Fruit fly (Drosophila melanogaster) whole organism, embryonic: Measurements from ENCODE around the gene Fcp3C.

ENCODE experiments used
- B-H1 ChIP-seq: fragments of 200-800 bp; sonication (Bioruptor generic); IDR thresholded peaks from 3 replicates; pipeline ENCODE4 v1.3.6; 2022; ENCODE audit warnings: missing biosample characterization, missing genetic modification characterization
- BEAF-32 ChIP-seq: fragments of 200-800 bp; sonication (Bioruptor generic); optimal IDR thresholded peaks from 3 replicates; lab custom pipeline; 2017; ENCODE audit warnings: missing biosample characterization, missing genetic modification characterization, mild to moderate bottlenecking, moderate library complexity, missing genetic modification reagents
- CG10267 ChIP-seq: fragments of 200-800 bp; sonication (Bioruptor generic); optimal IDR thresholded peaks from 2 replicates; lab custom pipeline; 2018; ENCODE audit warnings: missing biosample characterization, mild to moderate bottlenecking, missing genetic modification characterization, moderate library complexity
- CG10274 ChIP-seq: fragments of 200-800 bp; sonication (Bioruptor generic); optimal IDR thresholded peaks from 3 replicates; lab custom pipeline; 2017; ENCODE audit warnings: missing biosample characterization, mild to moderate bottlenecking, missing genetic modification characterization
- CG11504 ChIP-seq: fragments of 200-800 bp; sonication (Bioruptor generic); optimal IDR thresholded peaks from 3 replicates; lab custom pipeline; 2019; ENCODE audit warnings: missing biosample characterization, mild to moderate bottlenecking, missing genetic modification characterization, moderate library complexity
- CG12155 ChIP-seq: fragments of 200-800 bp; sonication (Bioruptor generic); optimal IDR thresholded peaks from 3 replicates; lab custom pipeline; 2016; ENCODE audit warnings: missing biosample characterization, missing genetic modification characterization
- CG1233 ChIP-seq: fragments of 200-800 bp; sonication (Bioruptor generic); optimal IDR thresholded peaks from 4 replicates; lab custom pipeline; 2018; ENCODE audit warnings: missing biosample characterization, mild to moderate bottlenecking, missing genetic modification characterization
- CG12659 ChIP-seq: fragments of 200-800 bp; sonication (Bioruptor generic); optimal IDR thresholded peaks from 3 replicates; lab custom pipeline; 2017; ENCODE audit warnings: mild to moderate bottlenecking, missing biosample characterization, missing genetic modification reagents, missing genetic modification characterization
- CG14710 ChIP-seq: fragments of 200-800 bp; sonication (Bioruptor generic); optimal IDR thresholded peaks from 3 replicates; lab custom pipeline; 2019; ENCODE audit warnings: missing biosample characterization, mild to moderate bottlenecking, missing genetic modification characterization, moderate library complexity
- CG15011 ChIP-seq: fragments of 200-800 bp; sonication (Bioruptor generic); optimal IDR thresholded peaks from 3 replicates; lab custom pipeline; 2018; ENCODE audit warnings: missing biosample characterization, mild to moderate bottlenecking, missing genetic modification characterization
- CG15514 ChIP-seq: fragments of 200-800 bp; sonication (Bioruptor generic); optimal IDR thresholded peaks from 3 replicates; lab custom pipeline; 2017; ENCODE audit warnings: missing biosample characterization, missing genetic modification characterization, mild to moderate bottlenecking, moderate library complexity, missing genetic modification reagents
- CG16779 ChIP-seq: fragments of 200-800 bp; sonication (Bioruptor generic); IDR thresholded peaks from 2 replicates; pipeline ENCODE4 v1.3.6; 2022; ENCODE audit warnings: missing biosample characterization, missing genetic modification characterization
- CG17186 ChIP-seq: fragments of 200-800 bp; sonication (Bioruptor generic); optimal IDR thresholded peaks from 3 replicates; lab custom pipeline; 2017; ENCODE audit warnings: missing biosample characterization, missing genetic modification reagents, missing genetic modification characterization
- CG17359 ChIP-seq: fragments of 200-800 bp; sonication (Bioruptor generic); optimal IDR thresholded peaks from 3 replicates; lab custom pipeline; 2018; ENCODE audit warnings: missing biosample characterization, mild to moderate bottlenecking, missing genetic modification characterization, moderate library complexity
- CG18599 ChIP-seq: fragments of 200-800 bp; sonication (Bioruptor generic); optimal IDR thresholded peaks from 3 replicates; lab custom pipeline; 2017; ENCODE audit warnings: missing biosample characterization, missing genetic modification characterization, mild to moderate bottlenecking, moderate library complexity, missing genetic modification reagents
- CG30403 ChIP-seq: fragments of 200-800 bp; sonication (Bioruptor generic); optimal IDR thresholded peaks from 3 replicates; lab custom pipeline; 2016; ENCODE audit warnings: missing biosample characterization, missing genetic modification characterization
- CG42726 ChIP-seq: fragments of 200-800 bp; sonication (Bioruptor generic); IDR thresholded peaks from 2 replicates; pipeline ENCODE4 v1.3.6; 2022; ENCODE audit warnings: missing biosample characterization, missing genetic modification characterization; ENCODE audit not compliant: partially characterized antibody
- CG4404 ChIP-seq: fragments of 200-800 bp; sonication (Bioruptor generic); IDR thresholded peaks from 2 replicates; pipeline ENCODE4 v1.3.6; 2022; ENCODE audit warnings: missing biosample characterization, missing genetic modification characterization
- CG7987 ChIP-seq: fragments of 200-800 bp; sonication (Bioruptor generic); optimal IDR thresholded peaks from 2 replicates; lab custom pipeline; 2018; ENCODE audit warnings: missing biosample characterization, mild to moderate bottlenecking, missing genetic modification characterization, moderate library complexity
- CG8281 ChIP-seq: fragments of 200-800 bp; sonication (Bioruptor generic); optimal IDR thresholded peaks from 2 replicates; lab custom pipeline; 2018; ENCODE audit warnings: missing biosample characterization, mild to moderate bottlenecking, missing genetic modification characterization, moderate library complexity
- Dp ChIP-seq: fragments of 200-800 bp; sonication (Bioruptor generic); optimal IDR thresholded peaks from 2 replicates; lab custom pipeline; 2018; ENCODE audit warnings: missing biosample characterization, mild to moderate bottlenecking, missing genetic modification characterization, moderate library complexity
- Ets65A ChIP-seq: fragments of 200-800 bp; sonication (Bioruptor generic); peaks from one replicate; lab custom pipeline; 2016; ENCODE audit warnings: missing biosample characterization, missing genetic modification characterization
- HLH54F ChIP-seq: fragments of 200-800 bp; sonication (Bioruptor generic); optimal IDR thresholded peaks from 3 replicates; lab custom pipeline; 2016; ENCODE audit warnings: missing biosample characterization, missing genetic modification characterization
- HLHmδ ChIP-seq: fragments of 200-800 bp; sonication (Bioruptor generic); optimal IDR thresholded peaks from 2 replicates; lab custom pipeline; 2018; ENCODE audit warnings: missing biosample characterization, mild to moderate bottlenecking, missing genetic modification characterization, moderate library complexity
- MBD-R2 ChIP-seq: fragments of 200-800 bp; sonication (Bioruptor generic); IDR thresholded peaks from 2 replicates; pipeline ENCODE4 v1.3.6; 2022; ENCODE audit warnings: missing biosample characterization, missing genetic modification characterization
- Med ChIP-seq: fragments of 200-800 bp; sonication (Bioruptor generic); peaks from one replicate; lab custom pipeline; 2016; ENCODE audit warnings: missing biosample characterization, missing genetic modification characterization, mild to moderate bottlenecking, inconsistent platforms, moderate library complexity
- Nf-YB ChIP-seq: fragments of 200-800 bp; sonication (Bioruptor generic); optimal IDR thresholded peaks from 3 replicates; lab custom pipeline; 2019; ENCODE audit warnings: missing biosample characterization, mild to moderate bottlenecking, missing genetic modification characterization, moderate library complexity
- NfI ChIP-seq: fragments of 200-800 bp; sonication (Bioruptor generic); optimal IDR thresholded peaks from 3 replicates; lab custom pipeline; 2018; ENCODE audit warnings: missing biosample characterization, mild to moderate bottlenecking, missing genetic modification characterization, moderate library complexity
- Rfx ChIP-seq: fragments of 200-800 bp; sonication (Bioruptor generic); IDR thresholded peaks from 2 replicates; pipeline ENCODE4 v1.3.6; 2022; ENCODE audit warnings: missing biosample characterization, missing genetic modification characterization
- Ssrp ChIP-seq: fragments of 200-800 bp; sonication (Bioruptor generic); optimal IDR thresholded peaks from 2 replicates; lab custom pipeline; 2018; ENCODE audit warnings: missing biosample characterization, mild to moderate bottlenecking, missing genetic modification characterization, moderate library complexity
- Tbp ChIP-seq: fragments of >200 bp; optimal IDR thresholded peaks from 2 replicates; lab custom pipeline; 2018; ENCODE audit warnings: missing biosample characterization, missing genetic modification characterization
- Xrp1 ChIP-seq: fragments of 200-800 bp; sonication (Bioruptor generic); IDR thresholded peaks from 2 replicates; pipeline ENCODE4 v1.3.6; 2022; ENCODE audit warnings: missing biosample characterization, missing genetic modification characterization
- al ChIP-seq: fragments of 200-800 bp; sonication (Bioruptor generic); IDR thresholded peaks from 2 replicates; pipeline ENCODE4 v1.3.6; 2022; ENCODE audit warnings: missing biosample characterization, missing genetic modification characterization
- ap ChIP-seq: fragments of 200-800 bp; sonication (Bioruptor generic); IDR thresholded peaks from 2 replicates; pipeline ENCODE4 v1.3.6; 2022; ENCODE audit warnings: missing biosample characterization, missing genetic modification characterization
- ash1 ChIP-seq: fragments of 200-800 bp; sonication (Bioruptor generic); optimal IDR thresholded peaks from 2 replicates; lab custom pipeline; 2018; ENCODE audit warnings: missing biosample characterization, mild to moderate bottlenecking, missing genetic modification characterization
- chn ChIP-seq: fragments of 200-800 bp; sonication (Bioruptor generic); optimal IDR thresholded peaks from 2 replicates; lab custom pipeline; 2016; ENCODE audit warnings: missing biosample characterization, missing genetic modification characterization
- ewg ChIP-seq: fragments of 200-800 bp; sonication (Bioruptor generic); optimal IDR thresholded peaks from 3 replicates; lab custom pipeline; 2017; ENCODE audit warnings: mild to moderate bottlenecking, missing biosample characterization, missing genetic modification reagents, missing genetic modification characterization
- fd102C ChIP-seq: fragments of 200-800 bp; sonication (Bioruptor generic); optimal IDR thresholded peaks from 2 replicates; lab custom pipeline; 2018; ENCODE audit warnings: missing biosample characterization, mild to moderate bottlenecking, missing genetic modification characterization, moderate library complexity
- hkb ChIP-seq, 2 experiments: fragments of 200-800 bp in 1 of 2; fragments of >200 bp in 1 of 2; sonication (Bioruptor generic) in 1 of 2; IDR thresholded peaks in 1 of 2; optimal IDR thresholded peaks in 1 of 2; 2 replicates each; pipeline versions ENCODE4 v1.3.6 to Lab custom; 2017 to 2022; ENCODE audit warnings: missing biosample characterization in 1 of 2, missing genetic modification characterization in 1 of 2
- kni ChIP-seq: fragments of 200-800 bp; sonication (Bioruptor generic); optimal IDR thresholded peaks from 3 replicates; lab custom pipeline; 2017; ENCODE audit warnings: mild to moderate bottlenecking, missing biosample characterization, missing genetic modification reagents, missing genetic modification characterization
- lilli ChIP-seq: fragments of 200-800 bp; sonication (Bioruptor generic); optimal IDR thresholded peaks from 3 replicates; lab custom pipeline; 2016; ENCODE audit warnings: missing biosample characterization, missing genetic modification characterization
- pan ChIP-seq, 4 experiments: fragments of >200 bp in 3 of 4; fragments of 200-800 bp in 1 of 4; sonication (Bioruptor generic) in 1 of 4; optimal IDR thresholded peaks in 3 of 4; IDR thresholded peaks in 1 of 4; 2 replicates each; pipeline versions ENCODE4 v1.3.6 to Lab custom; 2017 to 2022; ENCODE audit warnings: missing biosample characterization in 2 of 4, missing genetic modification characterization in 2 of 4, mixed read lengths in 1 of 4
- pita ChIP-seq: fragments of 200-800 bp; sonication (Bioruptor generic); optimal IDR thresholded peaks from 2 replicates; lab custom pipeline; 2017; ENCODE audit warnings: missing biosample characterization, mild to moderate bottlenecking, missing genetic modification characterization
- sd ChIP-seq: fragments of 200-800 bp; sonication (Bioruptor generic); optimal IDR thresholded peaks from 3 replicates; lab custom pipeline; 2018; ENCODE audit warnings: missing biosample characterization, mild to moderate bottlenecking, missing genetic modification characterization, moderate library complexity
- sens ChIP-seq: fragments of 200-800 bp; sonication (Bioruptor generic); peaks from one replicate; lab custom pipeline; 2016; ENCODE audit warnings: missing biosample characterization, missing genetic modification characterization
- sob ChIP-seq: fragments of 200-800 bp; sonication (Bioruptor generic); IDR thresholded peaks from 2 replicates; pipeline ENCODE4 v1.3.6; 2022; ENCODE audit warnings: missing biosample characterization, missing genetic modification characterization
- ssp ChIP-seq: fragments of 200-800 bp; sonication (Bioruptor generic); IDR thresholded peaks from 2 replicates; pipeline ENCODE4 v1.3.6; 2022; ENCODE audit warnings: missing biosample characterization, missing genetic modification characterization
- stwl ChIP-seq: fragments of 200-800 bp; sonication (Bioruptor generic); optimal IDR thresholded peaks from 3 replicates; lab custom pipeline; 2018; ENCODE audit warnings: missing biosample characterization, mild to moderate bottlenecking, missing genetic modification characterization, moderate library complexity
- toy ChIP-seq: fragments of 200-800 bp; sonication (Bioruptor generic); IDR thresholded peaks from 2 replicates; pipeline ENCODE4 v1.3.6; 2022; ENCODE audit warnings: missing biosample characterization, missing genetic modification characterization

The Fcp3C gene

DNA sequence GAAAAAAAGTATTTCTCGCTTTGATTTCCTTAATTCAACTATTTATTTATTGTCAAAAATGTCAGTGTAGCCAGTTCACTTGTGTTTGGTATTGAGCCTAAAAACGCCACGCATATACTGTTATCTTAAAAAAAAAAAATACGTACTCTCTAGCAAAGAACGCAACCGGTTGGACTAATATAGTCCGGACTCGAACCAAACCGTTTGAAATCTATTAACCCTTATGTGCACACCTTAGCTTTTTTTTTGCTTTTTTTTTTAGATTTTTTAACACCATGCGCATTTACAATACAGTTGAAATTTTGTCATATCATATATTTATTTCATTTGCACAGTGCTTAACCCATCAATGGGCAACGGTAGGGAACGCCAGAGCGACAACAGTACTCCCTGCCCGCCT lies 1.2 kb downstream of the Fcp3C start, which contains the start of gene CG18508 (continued):
- TF ChIP-seq Dp (peak; percentile 51), CG10267 (tag; lab: Kevin White, UChicago) (peak; percentile 9), chn (GFP tag; lab: Kevin White, UChicago) (no peak), ewg (GFP tag; lab: Kevin White, UChicago) (no peak), MBD-R2 (GFP tag; lab: Robert Waterston, UW) (peak; percentile 75), B-H1 (GFP tag; lab: Robert Waterston, UW) (no peak), Med (GFP tag; lab: Kevin White, UChicago) (peak; percentile 57), CG10274 (GFP tag; lab: Kevin White, UChicago) (no peak), CG8281 (tag; lab: Kevin White, UChicago) (no peak), Ssrp (tag; lab: Kevin White, UChicago) (peak; percentile 6), hkb (optimal IDR thresholded peaks at IDR 0.05; lab: Kevin White, UChicago) (no peak), hkb (GFP tag; IDR thresholded peaks at IDR 0.05; lab: Robert Waterston, UW) (no peak), CG42726 (GFP tag; lab: Robert Waterston, UW) (no peak), fd102C (GFP tag; lab: Kevin White, UChicago) (no peak), HLH54F (no peak), Xrp1 (peak; percentile 25; the same call in 1 of the 2 replicates), ssp (0 out of 2 replicates have a peak, but pooled peaks have one; percentile 12), BEAF-32 (GFP tag; lab: Kevin White, UChicago) (peak; percentile 24), CG17359 (peak; percentile 6), Nf-YB (GFP tag; lab: Kevin White, UChicago) (no peak), Tbp (GFP tag; lab: Kevin White, UChicago) (no peak), CG1233 (GFP tag; lab: Kevin White, UChicago) (no peak), CG14710 (tag; lab: Kevin White, UChicago) (peak; percentile 11), lilli (GFP tag; lab: Kevin White, UChicago) (peak; percentile 28), NfI (GFP tag; lab: Kevin White, UChicago) (no peak), stwl (tag; lab: Kevin White, UChicago) (peak; percentile 68), CG4404 (GFP tag; lab: Robert Waterston, UW) (no peak), sob (GFP tag; lab: Robert Waterston, UW) (peak; percentile 26; the same call in 1 of the 2 replicates), pita (GFP tag; lab: Kevin White, UChicago) (peak; percentile 65), ash1 (GFP tag; lab: Kevin White, UChicago) (no peak), Rfx (GFP tag; lab: Robert Waterston, UW) (peak; percentile 60), CG30403 (GFP tag; lab: Kevin White, UChicago) (peak; percentile 26), al (GFP tag; lab: Robert Waterston, UW) (0 out of 2 replicates have a peak, but pooled peaks have one; percentile 6), CG11504 (tag; lab: Kevin White, UChicago) (no peak), sens (GFP tag; lab: Kevin White, UChicago) (peak; percentile 64), sd (tag; lab: Kevin White, UChicago) (peak; percentile 16), toy (GFP tag; lab: Robert Waterston, UW) (no peak), CG7987 (peak; percentile 1), Ets65A (GFP tag; lab: Kevin White, UChicago) (peak; percentile 9), CG16779 (GFP tag; lab: Robert Waterston, UW) (no peak), CG12155 (GFP tag; lab: Kevin White, UChicago) (peak; percentile 3), CG12659 (GFP tag; lab: Kevin White, UChicago) (peak; percentile 57), HLHmδ (GFP tag; lab: Kevin White, UChicago) (no peak), kni (GFP tag; lab: Kevin White, UChicago) (no peak), CG15011 (no peak), CG17186 (GFP tag; lab: Kevin White, UChicago) (peak; percentile 77), CG15514 (GFP tag; lab: Kevin White, UChicago) (peak; percentile 67), ap (no peak), pan (optimal IDR thresholded peaks at IDR 0.05; lab: Kevin White, UChicago) (no peak), pan (GFP tag; optimal IDR thresholded peaks at IDR 0.05 in 1 of 2, IDR thresholded peaks at IDR 0.05 in 1 of 2) (peak in 1 of 2 experiments; percentile 21), CG18599 (no peak)
